Worm (Caenorhabditis elegans) whole organism, L1 larva: ENCODE measurements around the gene act-1.
A peak's percentile ranks its signal among the peaks of the same experiment; 100 is the strongest.

Experiments
- C16A3.4 ChIP-seq: fragments of 150-350 bp; optimal IDR thresholded peaks from 2 replicates; lab custom pipeline; 2014; ENCODE audit warnings: missing biosample characterization, missing genetic modification characterization
- aha-1 ChIP-seq: fragments of 150-350 bp; optimal IDR thresholded peaks from 2 replicates; lab custom pipeline; 2014; ENCODE audit warnings: missing biosample characterization, missing genetic modification characterization
- alr-1 ChIP-seq: fragments of 200-800 bp; sonication (Bioruptor generic); optimal IDR thresholded peaks from 2 replicates; lab custom pipeline; 2018; ENCODE audit warnings: borderline replicate concordance, mild to moderate bottlenecking, missing genetic modification characterization, missing compliant biosample characterization
- ama-1 ChIP-seq: fragments of 150-350 bp; optimal IDR thresholded peaks from 2 replicates; lab custom pipeline; 2014
- blmp-1 ChIP-seq: fragments of 150-350 bp; optimal IDR thresholded peaks from 2 replicates; lab custom pipeline; 2014; ENCODE audit warnings: missing biosample characterization, missing genetic modification characterization
- ceh-8 ChIP-seq: fragments of 200-800 bp; sonication (Bioruptor generic); optimal IDR thresholded peaks from 2 replicates; lab custom pipeline; 2018; ENCODE audit warnings: mild to moderate bottlenecking, missing genetic modification characterization, moderate library complexity, missing compliant biosample characterization
- ceh-88 ChIP-seq: fragments of 200-800 bp; sonication (Bioruptor generic); IDR thresholded peaks from 2 replicates; pipeline ENCODE4 v1.3.6; 2022; ENCODE audit warnings: missing genetic modification characterization, missing compliant biosample characterization
- ceh-90 ChIP-seq: sonication (generic microtip); optimal IDR thresholded peaks from 2 replicates; lab custom pipeline; 2016; ENCODE audit warnings: missing genetic modification characterization, missing compliant biosample characterization
- dsc-1 ChIP-seq: sonication (generic microtip); optimal IDR thresholded peaks from 2 replicates; lab custom pipeline; 2016; ENCODE audit warnings: mild to moderate bottlenecking, missing genetic modification characterization, missing compliant biosample characterization
- elt-2 ChIP-seq: sonication (generic microtip); optimal IDR thresholded peaks from 2 replicates; lab custom pipeline; 2016; ENCODE audit warnings: missing genetic modification characterization, mild to moderate bottlenecking, inconsistent platforms, missing compliant biosample characterization, missing genetic modification reagents
- elt-3 ChIP-seq, 6 experiments: fragments of 150-350 bp in 1 of 6; sonication (generic microtip); optimal IDR thresholded peaks; 2 replicates each; lab custom pipeline; 2017 to 2018; ENCODE audit warnings: missing biosample characterization in 6 of 6, missing genetic modification characterization in 6 of 6, inconsistent platforms in 1 of 6
- fkh-10 ChIP-seq: sonication (generic microtip); optimal IDR thresholded peaks from 2 replicates; lab custom pipeline; 2017; ENCODE audit warnings: missing biosample characterization, missing genetic modification reagents, missing genetic modification characterization
- fkh-4 ChIP-seq: sonication (generic microtip); optimal IDR thresholded peaks from 2 replicates; lab custom pipeline; 2016; ENCODE audit warnings: missing compliant biosample characterization, missing genetic modification characterization, borderline replicate concordance
- fos-1 ChIP-seq: fragments of 150-350 bp; optimal IDR thresholded peaks from 2 replicates; lab custom pipeline; 2014; ENCODE audit warnings: missing biosample characterization, missing genetic modification characterization
- grh-1 ChIP-seq: fragments of 200-800 bp; sonication (Bioruptor generic); IDR thresholded peaks from 2 replicates; pipeline ENCODE4 v1.3.6; 2022; ENCODE audit warnings: missing genetic modification reagents, missing genetic modification characterization, missing compliant biosample characterization
- hlh-4 ChIP-seq: sonication (generic microtip); optimal IDR thresholded peaks from 2 replicates; lab custom pipeline; 2016; ENCODE audit warnings: mild to moderate bottlenecking, missing genetic modification characterization, missing compliant biosample characterization
- irx-1 ChIP-seq: sonication (generic microtip); optimal IDR thresholded peaks from 2 replicates; lab custom pipeline; 2016; ENCODE audit warnings: missing genetic modification characterization, missing compliant biosample characterization
- isw-1 ChIP-seq: fragments of 200-800 bp; sonication (Bioruptor generic); IDR thresholded peaks from 2 replicates; pipeline ENCODE4 v1.3.6; 2022; ENCODE audit warnings: missing genetic modification characterization, missing compliant biosample characterization
- lin-13 ChIP-seq: fragments of 150-350 bp; optimal IDR thresholded peaks from 2 replicates; lab custom pipeline; 2014; ENCODE audit warnings: missing biosample characterization, missing genetic modification reagents, missing genetic modification characterization
- lin-14 ChIP-seq: fragments of 200-800 bp; sonication (Bioruptor generic); optimal IDR thresholded peaks from 2 replicates; lab custom pipeline; 2018; ENCODE audit warnings: mild to moderate bottlenecking, missing genetic modification characterization, moderate library complexity, missing compliant biosample characterization
- lir-3 ChIP-seq: sonication (generic microtip); optimal IDR thresholded peaks from 2 replicates; lab custom pipeline; 2016; ENCODE audit warnings: mild to moderate bottlenecking, missing genetic modification characterization, moderate library complexity, missing compliant biosample characterization; ENCODE audit not compliant: poor library complexity
- lsy-2 ChIP-seq, 2 experiments: fragments of 150-350 bp; optimal IDR thresholded peaks; 2 replicates each; lab custom pipeline; 2014; ENCODE audit warnings: missing biosample characterization in 2 of 2, missing genetic modification characterization in 2 of 2
- mab-9 ChIP-seq: fragments of 200-800 bp; sonication (Bioruptor generic); IDR thresholded peaks from 2 replicates; pipeline ENCODE4 v1.3.6; 2022; ENCODE audit warnings: missing genetic modification reagents, missing genetic modification characterization, missing compliant biosample characterization
- mdl-1 ChIP-seq, 2 experiments: fragments of 150-350 bp; optimal IDR thresholded peaks; 2 replicates each; lab custom pipeline; 2014 to 2017; ENCODE audit warnings: missing biosample characterization in 2 of 2, missing genetic modification characterization in 2 of 2, inconsistent platforms in 1 of 2
- nhr-12 ChIP-seq: sonication (generic microtip); optimal IDR thresholded peaks from 2 replicates; lab custom pipeline; 2017; ENCODE audit warnings: missing biosample characterization, missing genetic modification characterization
- nhr-19 ChIP-seq: fragments of 200-800 bp; sonication (Bioruptor generic); conservative IDR thresholded peaks from 2 replicates; pipeline ENCODE4 v1.3.6; 2022; ENCODE audit warnings: missing genetic modification characterization, missing compliant biosample characterization
- nhr-20 ChIP-seq: sonication (generic microtip); optimal IDR thresholded peaks from 2 replicates; lab custom pipeline; 2016; ENCODE audit warnings: mild to moderate bottlenecking, missing genetic modification characterization, missing compliant biosample characterization
- nhr-237 ChIP-seq: fragments of 150-350 bp; optimal IDR thresholded peaks from 2 replicates; lab custom pipeline; 2014; ENCODE audit warnings: missing biosample characterization, missing genetic modification characterization
- nhr-28 ChIP-seq: fragments of 150-350 bp; optimal IDR thresholded peaks from 2 replicates; lab custom pipeline; 2014; ENCODE audit warnings: missing biosample characterization, missing genetic modification characterization
- nhr-47 ChIP-seq: sonication (generic microtip); optimal IDR thresholded peaks from 2 replicates; lab custom pipeline; 2016; ENCODE audit warnings: mild to moderate bottlenecking, missing genetic modification characterization, moderate library complexity, missing compliant biosample characterization
- nhr-71 ChIP-seq: sonication (generic microtip); optimal IDR thresholded peaks from 2 replicates; lab custom pipeline; 2016; ENCODE audit warnings: mild to moderate bottlenecking, missing genetic modification characterization, moderate library complexity, missing compliant biosample characterization
- nhr-77 ChIP-seq: fragments of 150-350 bp; optimal IDR thresholded peaks from 2 replicates; lab custom pipeline; 2014; ENCODE audit warnings: missing biosample characterization, missing genetic modification characterization
- nhr-85 ChIP-seq: sonication (generic microtip); peaks from one replicate; lab custom pipeline; 2016; ENCODE audit warnings: missing genetic modification characterization, inconsistent platforms, missing compliant biosample characterization
- pag-3 ChIP-seq: sonication (generic microtip); optimal IDR thresholded peaks from 2 replicates; lab custom pipeline; 2017; ENCODE audit warnings: missing genetic modification characterization, mild to moderate bottlenecking, missing compliant biosample characterization, antibody characterized with exemption, borderline replicate concordance; ENCODE audit not compliant: insufficient read depth
- rnt-1 ChIP-seq: sonication (generic microtip); optimal IDR thresholded peaks from 2 replicates; lab custom pipeline; 2016; ENCODE audit warnings: mild to moderate bottlenecking, missing genetic modification characterization, moderate library complexity, missing compliant biosample characterization
- snpc-4 ChIP-seq: fragments of 150-350 bp; optimal IDR thresholded peaks from 2 replicates; lab custom pipeline; 2014; ENCODE audit warnings: missing biosample characterization, missing genetic modification characterization
- snu-23 ChIP-seq: sonication (generic microtip); optimal IDR thresholded peaks from 2 replicates; lab custom pipeline; 2016; ENCODE audit warnings: missing genetic modification characterization, missing compliant biosample characterization
- sox-4 ChIP-seq: sonication (generic microtip); optimal IDR thresholded peaks from 2 replicates; lab custom pipeline; 2016; ENCODE audit warnings: missing genetic modification characterization, missing compliant biosample characterization
- sptf-1 ChIP-seq: fragments of 150-350 bp; optimal IDR thresholded peaks from 2 replicates; lab custom pipeline; 2014; ENCODE audit warnings: missing biosample characterization, missing genetic modification characterization
- sup-37 ChIP-seq: fragments of 200-800 bp; sonication (Bioruptor generic); optimal IDR thresholded peaks from 2 replicates; lab custom pipeline; 2018; ENCODE audit warnings: mild to moderate bottlenecking, missing genetic modification characterization, missing compliant biosample characterization
- swsn-7 ChIP-seq: sonication (generic microtip); optimal IDR thresholded peaks from 2 replicates; lab custom pipeline; 2016; ENCODE audit warnings: missing genetic modification characterization, missing compliant biosample characterization
- tbx-2 ChIP-seq: sonication (generic microtip); optimal IDR thresholded peaks from 2 replicates; lab custom pipeline; 2016; ENCODE audit warnings: missing genetic modification characterization, missing compliant biosample characterization
- tlp-1 ChIP-seq: fragments of 150-350 bp; optimal IDR thresholded peaks from 2 replicates; lab custom pipeline; 2014; ENCODE audit warnings: missing biosample characterization, missing genetic modification characterization
- unc-130 ChIP-seq: fragments of 150-350 bp; optimal IDR thresholded peaks from 2 replicates; lab custom pipeline; 2017; ENCODE audit warnings: missing biosample characterization, missing genetic modification characterization, inconsistent platforms
- unc-30 ChIP-seq: sonication (generic microtip); optimal IDR thresholded peaks from 2 replicates; lab custom pipeline; 2017; ENCODE audit warnings: missing biosample characterization, missing genetic modification characterization
- unc-86 ChIP-seq: sonication (generic microtip); optimal IDR thresholded peaks from 2 replicates; lab custom pipeline; 2016; ENCODE audit warnings: missing genetic modification characterization, missing compliant biosample characterization
- vab-15 ChIP-seq: sonication (generic microtip); optimal IDR thresholded peaks from 2 replicates; lab custom pipeline; 2017; ENCODE audit warnings: missing genotype, mild to moderate bottlenecking, missing genetic modification characterization, missing compliant biosample characterization
- xbp-1 ChIP-seq: sonication (generic microtip); optimal IDR thresholded peaks from 2 replicates; lab custom pipeline; 2016; ENCODE audit warnings: missing genetic modification characterization, missing compliant biosample characterization
- ztf-4 ChIP-seq: fragments of 150-350 bp; optimal IDR thresholded peaks from 2 replicates; lab custom pipeline; 2014; ENCODE audit warnings: missing biosample characterization, missing genetic modification characterization

The act-1 gene

DNA sequence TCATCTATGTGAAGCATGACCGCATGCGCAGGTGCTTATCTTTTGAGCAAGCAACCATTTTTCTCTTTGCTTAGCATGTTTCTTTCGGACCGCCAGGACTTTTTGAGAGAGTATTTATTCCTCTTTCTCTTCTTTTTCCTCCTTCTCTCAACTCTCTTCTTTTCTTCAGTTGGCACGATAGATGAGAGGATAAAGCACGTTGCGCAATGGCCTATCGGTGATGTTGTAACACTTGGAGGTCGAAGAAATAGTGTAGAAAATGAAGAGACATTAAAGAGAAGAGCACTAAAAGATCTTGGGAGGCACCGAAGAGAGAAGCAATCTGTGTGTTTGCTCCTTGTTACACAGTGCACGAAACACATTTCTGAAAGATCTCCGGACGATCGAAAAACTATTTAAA lies 2.8 kb downstream of the act-1 start (continued):
- TF ChIP-seq xbp-1 (tag; lab: Kevin White, UChicago) (peak; percentile 20), nhr-19 (GFP tag; lab: Robert Waterston, UW) (peak; percentile 67), aha-1 (tag; lab: Kevin White, UChicago) (no peak), nhr-71 (tag; lab: Kevin White, UChicago) (peak; percentile 80), unc-30 (tag; lab: Kevin White, UChicago) (no peak), ceh-90 (tag; lab: Kevin White, UChicago) (no peak), ztf-4 (tag; lab: Kevin White, UChicago) (no peak), fkh-10 (GFP tag; lab: Kevin White, UChicago) (no peak), elt-2 (tag; lab: Kevin White, UChicago) (no peak), isw-1 (no peak), mab-9 (GFP tag; lab: Robert Waterston, UW) (no peak), dsc-1 (tag; lab: Kevin White, UChicago) (peak; percentile 79), nhr-28 (no peak), rnt-1 (tag; lab: Kevin White, UChicago) (peak; percentile 84), tbx-2 (tag; lab: Kevin White, UChicago) (peak; percentile 67), snpc-4 (tag; lab: Kevin White, UChicago) (no peak), nhr-20 (peak; percentile 47), lin-13 (no peak), hlh-4 (tag; lab: Kevin White, UChicago) (no peak), pag-3 (peak; percentile 88), sptf-1 (tag; lab: Kevin White, UChicago) (no peak), elt-3 (tag; optimal IDR thresholded peaks at IDR 0.05; lab: Kevin White, UChicago) (no peak), nhr-47 (tag; lab: Kevin White, UChicago) (peak; percentile 23), grh-1 (no peak), blmp-1 (tag; lab: Kevin White, UChicago) (no peak), tlp-1 (tag; lab: Kevin White, UChicago) (no peak), mdl-1 (tag; optimal IDR thresholded peaks at IDR 0.05; lab: Kevin White, UChicago) (peak in 1 of 2 experiments; percentile 70), snu-23 (peak; percentile 64), fos-1 (tag; lab: Kevin White, UChicago) (peak; percentile 10), ceh-8 (GFP tag; lab: Kevin White, UChicago) (no peak), lsy-2 (tag; optimal IDR thresholded peaks at IDR 0.05; lab: Kevin White, UChicago) (peak; percentile 23 to 60), lir-3 (no peak), lin-14 (GFP tag; lab: Kevin White, UChicago) (peak; percentile 92), C16A3.4 (tag; lab: Kevin White, UChicago) (peak; percentile 11), irx-1 (tag; lab: Kevin White, UChicago) (peak; percentile 35), unc-86 (tag; lab: Kevin White, UChicago) (no peak), nhr-237 (no peak), fkh-4 (tag; lab: Kevin White, UChicago) (peak; percentile 12), ceh-88 (GFP tag; lab: Robert Waterston, UW) (no peak), vab-15 (tag; lab: Kevin White, UChicago) (no peak), alr-1 (no peak), nhr-77 (tag; lab: Kevin White, UChicago) (peak; percentile 66), nhr-85 (tag; lab: Kevin White, UChicago) (no peak), sox-4 (tag; lab: Kevin White, UChicago) (no peak), unc-130 (tag; lab: Kevin White, UChicago) (no peak), sup-37 (GFP tag; lab: Kevin White, UChicago) (peak; percentile 28), swsn-7 (peak; percentile 49), ama-1 (lab: Kevin White, UChicago) (no peak), nhr-12 (tag; lab: Kevin White, UChicago) (no peak)
